Fruit fly (Drosophila melanogaster) whole organism, embryonic: ENCODE measurements around the gene NANS.
A peak's percentile ranks its signal among the peaks of the same experiment; 100 is the strongest.

Source experiments
- Atf3 ChIP-seq: fragments of 200-800 bp; sonication (Bioruptor generic); optimal IDR thresholded peaks from 3 replicates; lab custom pipeline; 2016; ENCODE audit warnings: missing biosample characterization, missing genetic modification characterization
- Blimp-1 ChIP-seq: fragments of 200-800 bp; sonication (Bioruptor generic); optimal IDR thresholded peaks from 3 replicates; lab custom pipeline; 2018; ENCODE audit warnings: missing biosample characterization, missing genetic modification characterization, mild to moderate bottlenecking, moderate library complexity, missing genetic modification reagents
- BtbVII ChIP-seq: fragments of 200-800 bp; sonication (Bioruptor generic); optimal IDR thresholded peaks from 3 replicates; lab custom pipeline; 2017; ENCODE audit warnings: missing biosample characterization, mild to moderate bottlenecking, missing genetic modification characterization
- Bteb2 ChIP-seq: fragments of 200-800 bp; sonication (Bioruptor generic); optimal IDR thresholded peaks from 2 replicates; lab custom pipeline; 2016; ENCODE audit warnings: missing biosample characterization, missing genetic modification characterization
- CG10431 ChIP-seq: fragments of 200-800 bp; sonication (Bioruptor generic); optimal IDR thresholded peaks from 3 replicates; lab custom pipeline; 2018; ENCODE audit warnings: missing biosample characterization, mild to moderate bottlenecking, missing genetic modification characterization
- CG11560 ChIP-seq: fragments of 200-800 bp; sonication (Bioruptor generic); IDR thresholded peaks from 3 replicates; pipeline ENCODE4 v1.3.6; 2022; ENCODE audit warnings: missing biosample characterization, missing genetic modification characterization
- CG12155 ChIP-seq: fragments of 200-800 bp; sonication (Bioruptor generic); optimal IDR thresholded peaks from 3 replicates; lab custom pipeline; 2016; ENCODE audit warnings: missing biosample characterization, missing genetic modification characterization
- CG12942 ChIP-seq: fragments of 200-800 bp; sonication (Bioruptor generic); optimal IDR thresholded peaks from 3 replicates; lab custom pipeline; 2016; ENCODE audit warnings: missing biosample characterization, missing genetic modification characterization
- CG13775 ChIP-seq: fragments of 200-800 bp; sonication (Bioruptor generic); optimal IDR thresholded peaks from 3 replicates; lab custom pipeline; 2017; ENCODE audit warnings: missing biosample characterization, mild to moderate bottlenecking, missing genetic modification characterization
- CG14667 ChIP-seq: fragments of 200-800 bp; sonication (Bioruptor generic); IDR thresholded peaks from 2 replicates; pipeline ENCODE4 v1.3.6; 2022; ENCODE audit warnings: missing biosample characterization, missing genetic modification characterization
- CG1602 ChIP-seq: fragments of 200-800 bp; sonication (Bioruptor generic); optimal IDR thresholded peaks from 3 replicates; lab custom pipeline; 2016; ENCODE audit warnings: missing biosample characterization, missing genetic modification characterization
- CG1647 ChIP-seq: fragments of 200-800 bp; sonication (Bioruptor generic); optimal IDR thresholded peaks from 3 replicates; lab custom pipeline; 2016; ENCODE audit warnings: missing biosample characterization, missing genetic modification characterization
- CG16863 ChIP-seq: fragments of 200-800 bp; sonication (Bioruptor generic); optimal IDR thresholded peaks from 3 replicates; lab custom pipeline; 2016; ENCODE audit warnings: missing biosample characterization, missing genetic modification characterization
- CG17912 ChIP-seq: fragments of 200-800 bp; sonication (Bioruptor generic); optimal IDR thresholded peaks from 2 replicates; lab custom pipeline; 2018; ENCODE audit warnings: missing biosample characterization, mild to moderate bottlenecking, missing genetic modification characterization
- CG2120 ChIP-seq: fragments of 200-800 bp; sonication (Bioruptor generic); optimal IDR thresholded peaks from 3 replicates; lab custom pipeline; 2016; ENCODE audit warnings: missing biosample characterization, missing genetic modification characterization
- CG3065 ChIP-seq: fragments of 200-800 bp; sonication (Bioruptor generic); optimal IDR thresholded peaks from 2 replicates; lab custom pipeline; 2016; ENCODE audit warnings: missing biosample characterization, missing genetic modification characterization
- CG31224 ChIP-seq: fragments of 200-800 bp; sonication (Bioruptor generic); IDR thresholded peaks from 2 replicates; pipeline ENCODE4 v1.3.6; 2022; ENCODE audit warnings: missing biosample characterization, missing genetic modification characterization
- CG4617 ChIP-seq: fragments of 200-800 bp; sonication (Bioruptor generic); optimal IDR thresholded peaks from 3 replicates; lab custom pipeline; 2016; ENCODE audit warnings: missing biosample characterization, missing genetic modification characterization, borderline replicate concordance
- CG7357 ChIP-seq: fragments of 200-800 bp; sonication (Bioruptor generic); IDR thresholded peaks from 3 replicates; pipeline ENCODE4 v1.3.6; 2022; ENCODE audit warnings: missing biosample characterization, missing genetic modification characterization
- CG7745 ChIP-seq: fragments of 200-800 bp; sonication (Bioruptor generic); optimal IDR thresholded peaks from 2 replicates; lab custom pipeline; 2018; ENCODE audit warnings: missing biosample characterization, mild to moderate bottlenecking, missing genetic modification characterization, moderate library complexity
- CG9437 ChIP-seq: fragments of 200-800 bp; sonication (Bioruptor generic); optimal IDR thresholded peaks from 2 replicates; lab custom pipeline; 2018; ENCODE audit warnings: missing biosample characterization, mild to moderate bottlenecking, missing genetic modification characterization
- CG9797 ChIP-seq: fragments of 200-800 bp; sonication (Bioruptor generic); optimal IDR thresholded peaks from 3 replicates; lab custom pipeline; 2018; ENCODE audit warnings: missing biosample characterization, mild to moderate bottlenecking, missing genetic modification characterization
- CHES-1-like ChIP-seq: fragments of 200-800 bp; sonication (Bioruptor generic); optimal IDR thresholded peaks from 2 replicates; lab custom pipeline; 2016; ENCODE audit warnings: missing biosample characterization, missing genetic modification characterization
- Dp ChIP-seq: fragments of 200-800 bp; sonication (Bioruptor generic); optimal IDR thresholded peaks from 2 replicates; lab custom pipeline; 2018; ENCODE audit warnings: missing biosample characterization, mild to moderate bottlenecking, missing genetic modification characterization, moderate library complexity
- Ets97D ChIP-seq: fragments of 200-800 bp; sonication (Bioruptor generic); optimal IDR thresholded peaks from 3 replicates; lab custom pipeline; 2016; ENCODE audit warnings: missing biosample characterization, missing genetic modification characterization
- Fer1 ChIP-seq: fragments of 200-800 bp; sonication (Bioruptor generic); optimal IDR thresholded peaks from 2 replicates; lab custom pipeline; 2017; ENCODE audit warnings: missing biosample characterization, mild to moderate bottlenecking, missing genetic modification characterization
- Hmr ChIP-seq: fragments of 200-800 bp; sonication (Bioruptor generic); optimal IDR thresholded peaks from 3 replicates; lab custom pipeline; 2017; ENCODE audit warnings: mild to moderate bottlenecking, missing biosample characterization, missing genetic modification reagents, missing genetic modification characterization
- Hr3 ChIP-seq: fragments of 200-800 bp; sonication (Bioruptor generic); optimal IDR thresholded peaks from 3 replicates; lab custom pipeline; 2016; ENCODE audit warnings: missing biosample characterization, missing genetic modification characterization
- Hsf ChIP-seq: fragments of 200-800 bp; sonication (Bioruptor generic); optimal IDR thresholded peaks from 3 replicates; lab custom pipeline; 2016; ENCODE audit warnings: missing biosample characterization, missing genetic modification characterization
- Lhr ChIP-seq: fragments of 200-800 bp; sonication (Bioruptor generic); optimal IDR thresholded peaks from 3 replicates; lab custom pipeline; 2017; ENCODE audit warnings: mild to moderate bottlenecking, missing biosample characterization, missing genetic modification reagents, missing genetic modification characterization
- MBD-R2 ChIP-seq: fragments of 200-800 bp; sonication (Bioruptor generic); IDR thresholded peaks from 2 replicates; pipeline ENCODE4 v1.3.6; 2022; ENCODE audit warnings: missing biosample characterization, missing genetic modification characterization
- Mad ChIP-seq: fragments of 200-800 bp; sonication (Bioruptor generic); optimal IDR thresholded peaks from 2 replicates; lab custom pipeline; 2016; ENCODE audit warnings: missing biosample characterization, missing genetic modification characterization
- Myb ChIP-seq: fragments of 200-800 bp; sonication (Bioruptor generic); optimal IDR thresholded peaks from 2 replicates; lab custom pipeline; 2016; ENCODE audit warnings: missing biosample characterization, missing genetic modification characterization
- Nf-YA ChIP-seq: fragments of 200-800 bp; sonication (Bioruptor generic); IDR thresholded peaks from 2 replicates; pipeline ENCODE4 v1.3.6; 2022; ENCODE audit warnings: missing biosample characterization, missing genetic modification characterization
- Nf-YC ChIP-seq: fragments of 200-800 bp; optimal IDR thresholded peaks from 3 replicates; lab custom pipeline; 2019; ENCODE audit warnings: missing biosample characterization, mild to moderate bottlenecking, missing genetic modification characterization, moderate library complexity
- Ptx1 ChIP-seq: fragments of 200-800 bp; sonication (Bioruptor generic); IDR thresholded peaks from 2 replicates; pipeline ENCODE4 v1.3.6; 2022; ENCODE audit warnings: missing biosample characterization, missing genetic modification characterization
- Side ChIP-seq: fragments of 200-800 bp; sonication (Bioruptor generic); optimal IDR thresholded peaks from 2 replicates; lab custom pipeline; 2016; ENCODE audit warnings: missing biosample characterization, missing genetic modification characterization
- Tbp ChIP-seq: fragments of >200 bp; optimal IDR thresholded peaks from 2 replicates; lab custom pipeline; 2018; ENCODE audit warnings: missing biosample characterization, missing genetic modification characterization
- btn ChIP-seq: fragments of 200-800 bp; sonication (Bioruptor generic); optimal IDR thresholded peaks from 2 replicates; lab custom pipeline; 2016; ENCODE audit warnings: missing biosample characterization, missing genetic modification characterization
- dysf ChIP-seq: fragments of 200-800 bp; sonication (Bioruptor generic); IDR thresholded peaks from 3 replicates; pipeline ENCODE4 v1.3.6; 2022; ENCODE audit warnings: missing biosample characterization, missing genetic modification characterization
- gro ChIP-seq: fragments of 200-800 bp; sonication (Bioruptor generic); optimal IDR thresholded peaks from 2 replicates; lab custom pipeline; 2016; ENCODE audit warnings: missing biosample characterization, missing genetic modification characterization
- insv ChIP-seq, 2 experiments: fragments of 200-800 bp; sonication (Bioruptor generic); optimal IDR thresholded peaks; 3 replicates each; lab custom pipeline; 2016 to 2018; ENCODE audit warnings: missing biosample characterization in 2 of 2, missing genetic modification characterization in 2 of 2
- lilli ChIP-seq: fragments of 200-800 bp; sonication (Bioruptor generic); optimal IDR thresholded peaks from 3 replicates; lab custom pipeline; 2016; ENCODE audit warnings: missing biosample characterization, missing genetic modification characterization
- nom ChIP-seq: fragments of 200-800 bp; sonication (Bioruptor generic); optimal IDR thresholded peaks from 2 replicates; lab custom pipeline; 2017; ENCODE audit warnings: missing biosample characterization, missing genetic modification characterization, mild to moderate bottlenecking, moderate library complexity, missing genetic modification reagents
- p53 ChIP-seq: fragments of 200-800 bp; sonication (Bioruptor generic); optimal IDR thresholded peaks from 2 replicates; lab custom pipeline; 2016; ENCODE audit warnings: missing biosample characterization, missing genetic modification characterization
- row ChIP-seq: fragments of 200-800 bp; sonication (Bioruptor generic); IDR thresholded peaks from 3 replicates; pipeline ENCODE4 v1.3.6; 2022; ENCODE audit warnings: missing biosample characterization, missing genetic modification characterization
- sens ChIP-seq: fragments of 200-800 bp; sonication (Bioruptor generic); peaks from one replicate; lab custom pipeline; 2016; ENCODE audit warnings: missing biosample characterization, missing genetic modification characterization
- sisA ChIP-seq: fragments of 200-800 bp; sonication (Bioruptor generic); IDR thresholded peaks from 2 replicates; pipeline ENCODE4 v1.3.6; 2022; ENCODE audit warnings: missing biosample characterization, missing genetic modification characterization
- ssp ChIP-seq: fragments of 200-800 bp; sonication (Bioruptor generic); IDR thresholded peaks from 2 replicates; pipeline ENCODE4 v1.3.6; 2022; ENCODE audit warnings: missing biosample characterization, missing genetic modification characterization
- tgo ChIP-seq: fragments of 200-800 bp; sonication (Bioruptor generic); IDR thresholded peaks from 3 replicates; pipeline ENCODE4 v1.3.6; 2022; ENCODE audit warnings: missing biosample characterization, missing genetic modification characterization
- ttk ChIP-seq: fragments of 200-800 bp; sonication (Bioruptor generic); IDR thresholded peaks from 2 replicates; pipeline ENCODE4 v2.1.2; 2022; ENCODE audit warnings: missing biosample characterization, missing genetic modification characterization
- vnd ChIP-seq: fragments of 200-800 bp; sonication (Bioruptor generic); IDR thresholded peaks from 3 replicates; pipeline ENCODE4 v1.3.6; 2022; ENCODE audit warnings: missing biosample characterization, missing genetic modification characterization; ENCODE audit not compliant: partially characterized antibody

Gene NANS

dm6 chr3R:12431030-12431489, 4.7 kb downstream of the NANS start, which contains the start of gene Prosalpha2 (continued):
- TF ChIP-seq Hmr (GFP tag; lab: Kevin White, UChicago): no peak
- peak; percentile 82 for TF ChIP-seq MBD-R2 (GFP tag; lab: Robert Waterston, UW)
- no peak for TF ChIP-seq ttk (GFP tag; lab: Robert Waterston, UW)
- TF ChIP-seq CG7357: peak; percentile 93
- TF ChIP-seq Ptx1 (GFP tag; lab: Robert Waterston, UW): peak; percentile 21; the same call in 1 of the 2 replicates
- no peak for TF ChIP-seq btn (GFP tag; lab: Kevin White, UChicago)
- TF ChIP-seq gro (GFP tag; lab: Kevin White, UChicago): no peak
- TF ChIP-seq Hsf (GFP tag; lab: Kevin White, UChicago): peak; percentile 12
- no peak for TF ChIP-seq CG12942 (GFP tag; lab: Kevin White, UChicago)
- no peak for TF ChIP-seq vnd
- no peak for TF ChIP-seq CHES-1-like (GFP tag; lab: Kevin White, UChicago)
- TF ChIP-seq tgo: no peak
- TF ChIP-seq sisA (GFP tag; lab: Robert Waterston, UW): no peak
- TF ChIP-seq Hr3 (GFP tag; lab: Kevin White, UChicago): no peak
- no peak for TF ChIP-seq CG17912 (GFP tag; lab: Kevin White, UChicago)
- peak; percentile 1 for TF ChIP-seq nom (GFP tag; lab: Kevin White, UChicago)
- no peak for TF ChIP-seq CG7745
- TF ChIP-seq CG3065: no peak
- TF ChIP-seq Bteb2 (GFP tag; lab: Kevin White, UChicago): no peak
- TF ChIP-seq lilli (GFP tag; lab: Kevin White, UChicago): no peak
- no peak for TF ChIP-seq Atf3 (GFP tag; lab: Kevin White, UChicago)
- TF ChIP-seq CG4617 (GFP tag; lab: Kevin White, UChicago): peak; percentile 57
- TF ChIP-seq Nf-YA (GFP tag; lab: Robert Waterston, UW): no peak
- TF ChIP-seq CG9437: no peak
- peak; percentile 33 for TF ChIP-seq sens (GFP tag; lab: Kevin White, UChicago)
- peak; percentile 59 for TF ChIP-seq row (GFP tag; lab: Robert Waterston, UW)
- no peak for TF ChIP-seq Tbp (GFP tag; lab: Kevin White, UChicago)
- TF ChIP-seq Mad (GFP tag; lab: Kevin White, UChicago): no peak
- peak; percentile 26 for TF ChIP-seq Lhr (GFP tag; lab: Kevin White, UChicago)
- TF ChIP-seq CG31224 (GFP tag; lab: Robert Waterston, UW): no peak
- TF ChIP-seq CG16863 (GFP tag; lab: Kevin White, UChicago): no peak
- TF ChIP-seq CG14667: no peak
- no peak for TF ChIP-seq CG1647
- TF ChIP-seq CG13775 (GFP tag; lab: Kevin White, UChicago): peak; percentile 5
- TF ChIP-seq Ets97D: peak; percentile 2
- TF ChIP-seq CG11560 (tag; lab: Robert Waterston, UW): no peak
- peak; percentile 21 for TF ChIP-seq Fer1
- no peak for TF ChIP-seq Blimp-1 (GFP tag; lab: Kevin White, UChicago)
- TF ChIP-seq CG12155 (GFP tag; lab: Kevin White, UChicago): peak; percentile 14
- TF ChIP-seq CG10431 (GFP tag; lab: Kevin White, UChicago): no peak
- peak; percentile 84 for TF ChIP-seq CG9797
- no peak for TF ChIP-seq BtbVII (GFP tag; lab: Kevin White, UChicago)
- TF ChIP-seq Side (GFP tag; lab: Kevin White, UChicago): no peak
- peak; percentile 32; the same call in 1 of the 3 replicates for TF ChIP-seq dysf (GFP tag; lab: Robert Waterston, UW)
- peak; percentile 38 for TF ChIP-seq ssp (GFP tag; lab: Robert Waterston, UW)
- TF ChIP-seq Myb: peak; percentile 20
- peak; percentile 52 for TF ChIP-seq CG2120 (GFP tag; lab: Kevin White, UChicago)
- peak; percentile 30 for TF ChIP-seq Nf-YC (tag; lab: Kevin White, UChicago)
- TF ChIP-seq insv (GFP tag; optimal IDR thresholded peaks at IDR 0.05; lab: Kevin White, UChicago): peak in 1 of 2 experiments; percentile 31
- peak; percentile 55 for TF ChIP-seq Dp (GFP tag; lab: Kevin White, UChicago)
- no peak for TF ChIP-seq p53 (GFP tag; lab: Kevin White, UChicago)
- no peak for TF ChIP-seq CG1602 (GFP tag; lab: Kevin White, UChicago)
